Worm (Caenorhabditis elegans): ENCODE results near the gene fbxa-214.
"Not testable (repeated sequence)": the region's sequence is repeated elsewhere in the genome, so short reads cannot be mapped to it uniquely, and the experiment has no call there.

The fbxa-214 gene

DNA sequence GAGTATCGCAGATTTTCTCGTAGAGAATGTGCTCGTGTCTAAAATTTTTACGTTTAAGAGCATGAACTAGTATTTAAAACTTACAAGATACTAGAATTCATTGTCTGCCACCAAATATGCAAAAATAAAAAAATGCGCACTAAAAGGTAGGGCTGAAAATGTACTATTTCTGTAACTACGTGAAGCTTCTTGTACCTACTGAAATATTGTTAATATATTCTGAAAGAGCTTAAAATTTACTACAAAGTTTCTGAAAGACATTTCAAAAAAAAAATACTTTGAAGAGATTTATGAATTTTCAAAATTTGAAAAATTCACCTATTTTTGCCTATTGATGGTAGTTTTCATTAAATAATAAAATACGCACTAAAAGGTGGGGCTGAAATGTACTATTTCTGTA is at the start of gene fbxa-214:
Gene fbxa-214, minus strand, starts transcription at position 101 of the 400 bp plus-strand sequence.
- TF ChIP-seq unc-130 (GFP tag; optimal IDR thresholded peaks at IDR 0.05); dox-1 (GFP tag; IDR thresholded peaks at IDR 0.05); pbrm-1 (GFP tag; IDR thresholded peaks at IDR 0.05): not testable (repeated sequence)

DNA sequence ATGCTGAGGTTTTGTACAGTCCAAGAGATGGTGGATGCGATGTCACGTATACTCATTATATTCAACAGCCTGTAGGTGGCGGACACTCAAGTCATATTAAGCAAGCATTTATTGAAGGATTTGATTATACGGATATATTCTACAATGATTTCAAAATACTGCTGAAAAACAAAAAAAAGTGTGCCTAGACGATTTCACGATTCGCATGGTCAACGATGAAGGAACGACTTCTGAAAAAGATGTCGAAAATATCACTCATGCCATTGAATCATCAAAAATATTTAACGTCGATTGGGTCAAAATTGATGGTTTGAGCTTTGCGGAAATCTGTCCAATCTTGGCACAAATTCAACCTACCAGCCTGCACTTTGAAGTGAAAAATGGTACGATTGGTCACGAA is 47.1 kb upstream of the fbxa-214 start:
- TF ChIP-seq C17E4.6 (GFP tag; IDR thresholded peaks at IDR 0.05), result no peak
- TF ChIP-seq ztf-26 (tag; optimal IDR thresholded peaks at IDR 0.05), result no peak

DNA sequence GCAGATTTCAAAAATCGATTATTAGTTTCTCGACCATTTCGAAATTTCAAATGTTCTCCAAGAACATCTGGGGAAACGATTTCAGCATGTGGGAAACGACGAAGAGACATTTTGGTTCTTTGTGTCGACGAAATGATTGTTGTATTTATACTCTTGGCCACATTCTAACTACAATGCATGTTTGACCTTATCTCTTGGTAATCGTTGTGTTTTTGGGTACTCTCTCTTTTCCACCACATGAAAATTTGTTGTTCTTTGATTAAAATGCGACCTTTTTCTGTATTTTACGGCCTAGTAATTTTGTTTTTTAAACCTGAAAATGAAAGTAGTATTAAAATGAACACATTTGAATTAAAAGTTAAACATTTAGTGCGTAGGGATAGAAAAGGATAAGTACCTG is 43.0 kb upstream of the fbxa-214 start, which contains the start of gene F17A9.5:
Gene F17A9.5, minus strand, starts transcription at position 175 of the 400 bp plus-strand sequence.
- TF ChIP-seq sptf-2 (GFP tag; optimal IDR thresholded peaks at IDR 0.05) (no peak), aptf-2 (GFP tag; conservative IDR thresholded peaks at IDR 0.05) (no peak), madf-10 (tag; optimal IDR thresholded peaks at IDR 0.05) (no peak), tbx-9 (tag; optimal IDR thresholded peaks at IDR 0.05; ENCODE audit: borderline replicate concordance) (no peak)

DNA sequence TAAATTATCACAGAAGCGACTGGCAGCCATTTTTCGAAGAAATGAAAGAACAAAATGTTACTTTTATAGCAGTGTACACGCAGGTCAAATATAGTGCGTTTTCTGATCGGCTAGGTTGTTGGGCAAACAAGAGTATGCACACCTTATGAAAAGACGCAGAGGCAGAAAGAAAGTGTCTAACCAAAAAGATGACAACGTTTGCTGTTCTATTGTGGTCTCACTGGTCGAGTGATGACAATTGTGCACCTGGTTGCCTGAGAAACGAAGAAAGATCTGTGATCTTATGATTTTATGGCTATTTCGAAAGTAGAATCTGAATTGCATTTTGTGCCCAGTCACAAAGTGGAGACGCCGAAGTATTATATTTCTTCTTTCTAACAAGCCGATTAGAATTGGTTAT is 40.7 kb upstream of the fbxa-214 start, which contains the start of gene F17A9.4:
Gene F17A9.4, minus strand, starts transcription at position 97 of the 400 bp plus-strand sequence.
- no peak for TF ChIP-seq ztf-6 (GFP tag; IDR thresholded peaks at IDR 0.05)
- no peak for TF ChIP-seq nfya-1 (tag; optimal IDR thresholded peaks at IDR 0.05; ENCODE audit: borderline replicate concordance, insufficient read depth)
- TF ChIP-seq lin-40 (tag; optimal IDR thresholded peaks at IDR 0.05), result peak; percentile 13
- no peak for TF ChIP-seq nhr-90 (tag; optimal IDR thresholded peaks at IDR 0.05)
- TF ChIP-seq madf-6 (GFP tag; IDR thresholded peaks at IDR 0.05), result no peak
- TF ChIP-seq sea-2 (GFP tag; IDR thresholded peaks at IDR 0.05), result no peak
- 0 out of 2 replicates have a peak, but pooled peaks have one; percentile 14 for TF ChIP-seq ekl-4 (GFP tag; IDR thresholded peaks at IDR 0.05)
- no peak for TF ChIP-seq die-1 (tag; optimal IDR thresholded peaks at IDR 0.05)
- no peak for TF ChIP-seq K12H6.12 (tag; optimal IDR thresholded peaks at IDR 0.05)
- no peak for TF ChIP-seq ceh-58 (GFP tag; IDR thresholded peaks at IDR 0.05)
- TF ChIP-seq hrde-1 (tag; optimal IDR thresholded peaks at IDR 0.05; ENCODE audit: borderline replicate concordance), result no peak
- no peak for TF ChIP-seq lsy-27 (tag; optimal IDR thresholded peaks at IDR 0.05; ENCODE audit: borderline replicate concordance, insufficient read depth)
- no peak for TF ChIP-seq Y79H2A.3 (GFP tag; conservative IDR thresholded peaks at IDR 0.05)
- TF ChIP-seq him-1 (tag; optimal IDR thresholded peaks at IDR 0.05), result no peak
- no peak for TF ChIP-seq hsf-1 (GFP tag; IDR thresholded peaks at IDR 0.05)
- no peak for TF ChIP-seq C06A6.2 (GFP tag; conservative IDR thresholded peaks at IDR 0.05)
- TF ChIP-seq attf-5 (GFP tag; optimal IDR thresholded peaks at IDR 0.05), result peak; percentile 41
- TF ChIP-seq lin-35 (GFP tag; optimal IDR thresholded peaks at IDR 0.05), result no peak
- TF ChIP-seq ztf-25 (GFP tag; IDR thresholded peaks at IDR 0.05), result no peak
- TF ChIP-seq cebp-1 (GFP tag; IDR thresholded peaks at IDR 0.05), result no peak
- TF ChIP-seq cebp-1 (tag; optimal IDR thresholded peaks at IDR 0.05), result peak; percentile 69
- no peak for TF ChIP-seq snpc-4 (GFP tag; optimal IDR thresholded peaks at IDR 0.05)
- no peak for TF ChIP-seq snpc-4 (tag; optimal IDR thresholded peaks at IDR 0.05)
- no peak for TF ChIP-seq F52B5.7 (tag; optimal IDR thresholded peaks at IDR 0.05)
- no peak for TF ChIP-seq chd-7 (tag; optimal IDR thresholded peaks at IDR 0.05)
- no peak for TF ChIP-seq Y56A3A.18 (GFP tag; IDR thresholded peaks at IDR 0.05)
- no peak for TF ChIP-seq mel-28 (tag; optimal IDR thresholded peaks at IDR 0.05; ENCODE audit: borderline replicate concordance)
- TF ChIP-seq F37B4.10 (GFP tag; IDR thresholded peaks at IDR 0.05), result no peak
- TF ChIP-seq sptf-2 (GFP tag; optimal IDR thresholded peaks at IDR 0.05), result no peak
- TF ChIP-seq hmg-1.2 (GFP tag; IDR thresholded peaks at IDR 0.05), result peak; percentile 24; the same call in 1 of the 2 replicates
- TF ChIP-seq nfyb-1 (GFP tag; IDR thresholded peaks at IDR 0.05), result peak; percentile 64
- TF ChIP-seq ceh-100 (GFP tag; IDR thresholded peaks at IDR 0.05), result no peak
- no peak for TF ChIP-seq F39B2.1 (GFP tag; IDR thresholded peaks at IDR 0.05)
- peak; percentile 83 for TF ChIP-seq nhr-80 (tag; optimal IDR thresholded peaks at IDR 0.05)
- peak; percentile 38; the same call in 1 of the 2 replicates for TF ChIP-seq dox-1 (GFP tag; IDR thresholded peaks at IDR 0.05)
- TF ChIP-seq tlf-1 (GFP tag; optimal IDR thresholded peaks at IDR 0.05), result no peak
- TF ChIP-seq hlh-12 (tag; optimal IDR thresholded peaks at IDR 0.05), result no peak
